Worm (Caenorhabditis elegans) whole organism, L3 larva: Measurements from ENCODE around the gene hex-5.
A peak's percentile ranks its signal among the peaks of the same experiment; 100 is the strongest.

ENCODE experiments used
- R02D3.7 ChIP-seq: fragments of 150-350 bp; optimal IDR thresholded peaks from 2 replicates; lab custom pipeline; 2014; ENCODE audit warnings: missing biosample characterization, missing genetic modification characterization
- ZK546.5 ChIP-seq: sonication (generic microtip); optimal IDR thresholded peaks from 2 replicates; lab custom pipeline; 2017; ENCODE audit warnings: missing biosample characterization, missing genetic modification characterization
- aly-2 ChIP-seq: fragments of 150-350 bp; optimal IDR thresholded peaks from 2 replicates; lab custom pipeline; 2014; ENCODE audit warnings: missing biosample characterization, missing genetic modification characterization
- ama-1 ChIP-seq: fragments of 150-350 bp; optimal IDR thresholded peaks from 2 replicates; lab custom pipeline; 2018
- ceh-16 ChIP-seq: sonication (generic microtip); optimal IDR thresholded peaks from 2 replicates; lab custom pipeline; 2017; ENCODE audit warnings: missing biosample characterization, missing genetic modification characterization
- ceh-28 ChIP-seq: fragments of 150-350 bp; optimal IDR thresholded peaks from 2 replicates; lab custom pipeline; 2014; ENCODE audit warnings: missing biosample characterization, missing genetic modification reagents, missing genetic modification characterization
- ceh-82 ChIP-seq: fragments of 150-350 bp; optimal IDR thresholded peaks from 2 replicates; lab custom pipeline; 2014; ENCODE audit warnings: missing biosample characterization, missing genetic modification characterization
- ceh-9 ChIP-seq: sonication (generic microtip); optimal IDR thresholded peaks from 2 replicates; lab custom pipeline; 2018; ENCODE audit warnings: missing biosample characterization, missing genetic modification characterization
- daf-12 ChIP-seq: fragments of 150-350 bp; optimal IDR thresholded peaks from 2 replicates; lab custom pipeline; 2014; ENCODE audit warnings: missing biosample characterization, missing genetic modification reagents, missing genetic modification characterization
- egl-27 ChIP-seq: sonication (generic microtip); optimal IDR thresholded peaks from 4 replicates; lab custom pipeline; 2017; ENCODE audit warnings: missing biosample characterization, missing genetic modification reagents, missing genetic modification characterization
- egl-5 ChIP-seq: fragments of 150-350 bp; optimal IDR thresholded peaks from 2 replicates; lab custom pipeline; 2017; ENCODE audit warnings: missing biosample characterization, missing genetic modification reagents, missing genetic modification characterization, inconsistent platforms
- elt-1 ChIP-seq: fragments of 150-350 bp; optimal IDR thresholded peaks from 2 replicates; lab custom pipeline; 2014; ENCODE audit warnings: missing biosample characterization, missing genetic modification characterization
- elt-2 ChIP-seq: sonication (generic microtip); optimal IDR thresholded peaks from 2 replicates; lab custom pipeline; 2016; ENCODE audit warnings: missing genetic modification reagents, mild to moderate bottlenecking, missing genetic modification characterization, missing compliant biosample characterization
- elt-3 ChIP-seq, 3 experiments: fragments of 150-350 bp in 1 of 3; sonication (generic microtip) in 2 of 3; optimal IDR thresholded peaks; 2 replicates in 2 of 3; 4 replicates in 1 of 3; lab custom pipeline; 2014 to 2017; ENCODE audit warnings: missing biosample characterization in 3 of 3, missing genetic modification characterization in 3 of 3
- eor-1 ChIP-seq, 2 experiments: fragments of 150-350 bp; optimal IDR thresholded peaks; 2 replicates each; lab custom pipeline; 2014 to 2018; ENCODE audit warnings: missing biosample characterization in 2 of 2, missing genetic modification characterization in 2 of 2
- fkh-10 ChIP-seq: sonication (generic microtip); optimal IDR thresholded peaks from 2 replicates; lab custom pipeline; 2017; ENCODE audit warnings: missing biosample characterization, missing genetic modification reagents, missing genetic modification characterization
- fkh-2 ChIP-seq: fragments of 150-350 bp; optimal IDR thresholded peaks from 2 replicates; lab custom pipeline; 2014; ENCODE audit warnings: missing biosample characterization, missing genetic modification reagents, missing genetic modification characterization
- fos-1 ChIP-seq: fragments of 150-350 bp; optimal IDR thresholded peaks from 2 replicates; lab custom pipeline; 2014; ENCODE audit warnings: missing biosample characterization, missing genetic modification characterization
- hmg-11 ChIP-seq: sonication (generic microtip); optimal IDR thresholded peaks from 2 replicates; lab custom pipeline; 2016; ENCODE audit warnings: missing genetic modification characterization, missing compliant biosample characterization
- jun-1 ChIP-seq: fragments of 150-350 bp; optimal IDR thresholded peaks from 2 replicates; lab custom pipeline; 2014; ENCODE audit warnings: missing biosample characterization, missing genetic modification reagents, missing genetic modification characterization
- lin-15B ChIP-seq: fragments of 150-350 bp; optimal IDR thresholded peaks from 2 replicates; lab custom pipeline; 2014; ENCODE audit warnings: missing biosample characterization, missing genetic modification characterization
- lin-39 ChIP-seq: fragments of 150-350 bp; optimal IDR thresholded peaks from 2 replicates; lab custom pipeline; 2018; ENCODE audit warnings: missing biosample characterization, missing genetic modification reagents, missing genetic modification characterization
- lsy-12 ChIP-seq: sonication (generic microtip); optimal IDR thresholded peaks from 2 replicates; lab custom pipeline; 2016; ENCODE audit warnings: mild to moderate bottlenecking, missing genetic modification characterization, missing compliant biosample characterization
- mdl-1 ChIP-seq: fragments of 150-350 bp; optimal IDR thresholded peaks from 2 replicates; lab custom pipeline; 2014; ENCODE audit warnings: missing biosample characterization, missing genetic modification characterization
- mml-1 ChIP-seq: fragments of 150-350 bp; sonication (generic microtip); optimal IDR thresholded peaks from 3 replicates; lab custom pipeline; 2014; ENCODE audit warnings: missing biosample characterization, missing genetic modification characterization
- nfya-1 ChIP-seq: sonication (generic microtip); optimal IDR thresholded peaks from 2 replicates; lab custom pipeline; 2017; ENCODE audit warnings: missing genetic modification characterization, mild to moderate bottlenecking, missing compliant biosample characterization, antibody characterized with exemption, moderate library complexity; ENCODE audit not compliant: insufficient read depth
- nhr-11 ChIP-seq: fragments of 150-350 bp; optimal IDR thresholded peaks from 2 replicates; lab custom pipeline; 2014; ENCODE audit warnings: missing biosample characterization, missing genetic modification characterization
- nhr-12 ChIP-seq: fragments of 150-350 bp; optimal IDR thresholded peaks from 2 replicates; lab custom pipeline; 2014; ENCODE audit warnings: missing biosample characterization, missing genetic modification characterization
- nhr-23 ChIP-seq: fragments of 150-350 bp; optimal IDR thresholded peaks from 2 replicates; lab custom pipeline; 2014; ENCODE audit warnings: missing biosample characterization, missing genetic modification reagents, missing genetic modification characterization
- nhr-237 ChIP-seq: fragments of 150-350 bp; optimal IDR thresholded peaks from 2 replicates; lab custom pipeline; 2014; ENCODE audit warnings: missing biosample characterization, missing genetic modification characterization
- nhr-25 ChIP-seq: sonication (generic microtip); optimal IDR thresholded peaks from 2 replicates; lab custom pipeline; 2017; ENCODE audit warnings: missing biosample characterization, missing genetic modification characterization
- nhr-28 ChIP-seq: fragments of 150-350 bp; optimal IDR thresholded peaks from 2 replicates; lab custom pipeline; 2014; ENCODE audit warnings: missing biosample characterization, missing genetic modification characterization
- nhr-43 ChIP-seq: sonication (generic microtip); optimal IDR thresholded peaks from 2 replicates; lab custom pipeline; 2016; ENCODE audit warnings: mild to moderate bottlenecking, missing genetic modification characterization, missing compliant biosample characterization; ENCODE audit not compliant: poor library complexity, severe bottlenecking
- nhr-67 ChIP-seq: fragments of 150-350 bp; optimal IDR thresholded peaks from 2 replicates; lab custom pipeline; 2014; ENCODE audit warnings: missing biosample characterization, missing genetic modification characterization
- nhr-76 ChIP-seq: fragments of 150-350 bp; sonication (generic microtip); optimal IDR thresholded peaks from 5 replicates; lab custom pipeline; 2014; ENCODE audit warnings: missing biosample characterization, missing genetic modification characterization
- nhr-77 ChIP-seq: fragments of 150-350 bp; optimal IDR thresholded peaks from 2 replicates; lab custom pipeline; 2014; ENCODE audit warnings: missing biosample characterization, missing genetic modification characterization
- pha-4 ChIP-seq: fragments of 150-350 bp; optimal IDR thresholded peaks from 2 replicates; lab custom pipeline; 2014; ENCODE audit warnings: missing biosample characterization, missing genetic modification reagents, missing genetic modification characterization
- pqm-1 ChIP-seq: fragments of 150-350 bp; optimal IDR thresholded peaks from 2 replicates; lab custom pipeline; 2017; ENCODE audit warnings: missing biosample characterization, missing genetic modification characterization, inconsistent platforms
- sea-2 ChIP-seq: fragments of 150-350 bp; sonication (generic microtip); optimal IDR thresholded peaks from 4 replicates; lab custom pipeline; 2014; ENCODE audit warnings: missing biosample characterization, missing genetic modification reagents, missing genetic modification characterization
- skn-1 ChIP-seq: fragments of 150-350 bp; optimal IDR thresholded peaks from 2 replicates; lab custom pipeline; 2014; ENCODE audit warnings: missing biosample characterization, missing genetic modification characterization
- snpc-4 ChIP-seq: fragments of 150-350 bp; optimal IDR thresholded peaks from 2 replicates; lab custom pipeline; 2014; ENCODE audit warnings: missing biosample characterization, missing genetic modification characterization
- tbx-2 ChIP-seq: sonication (generic microtip); optimal IDR thresholded peaks from 2 replicates; lab custom pipeline; 2016; ENCODE audit warnings: mild to moderate bottlenecking, missing genetic modification characterization, missing compliant biosample characterization
- unc-39 ChIP-seq: sonication (generic microtip); optimal IDR thresholded peaks from 4 replicates; lab custom pipeline; 2017; ENCODE audit warnings: missing biosample characterization, missing genetic modification characterization
- unc-62 ChIP-seq: fragments of 150-350 bp; sonication (generic microtip); optimal IDR thresholded peaks from 4 replicates; lab custom pipeline; 2014; ENCODE audit warnings: missing biosample characterization, missing genetic modification reagents, missing genetic modification characterization
- zag-1 ChIP-seq: fragments of 150-350 bp; optimal IDR thresholded peaks from 2 replicates; lab custom pipeline; 2014; ENCODE audit warnings: missing biosample characterization, missing genetic modification characterization
- ztf-11 ChIP-seq: fragments of 150-350 bp; optimal IDR thresholded peaks from 2 replicates; lab custom pipeline; 2014; ENCODE audit warnings: missing biosample characterization, missing genetic modification characterization
- ztf-4 ChIP-seq: fragments of 150-350 bp; optimal IDR thresholded peaks from 2 replicates; lab custom pipeline; 2014; ENCODE audit warnings: missing biosample characterization, missing genetic modification characterization

Gene hex-5

DNA sequence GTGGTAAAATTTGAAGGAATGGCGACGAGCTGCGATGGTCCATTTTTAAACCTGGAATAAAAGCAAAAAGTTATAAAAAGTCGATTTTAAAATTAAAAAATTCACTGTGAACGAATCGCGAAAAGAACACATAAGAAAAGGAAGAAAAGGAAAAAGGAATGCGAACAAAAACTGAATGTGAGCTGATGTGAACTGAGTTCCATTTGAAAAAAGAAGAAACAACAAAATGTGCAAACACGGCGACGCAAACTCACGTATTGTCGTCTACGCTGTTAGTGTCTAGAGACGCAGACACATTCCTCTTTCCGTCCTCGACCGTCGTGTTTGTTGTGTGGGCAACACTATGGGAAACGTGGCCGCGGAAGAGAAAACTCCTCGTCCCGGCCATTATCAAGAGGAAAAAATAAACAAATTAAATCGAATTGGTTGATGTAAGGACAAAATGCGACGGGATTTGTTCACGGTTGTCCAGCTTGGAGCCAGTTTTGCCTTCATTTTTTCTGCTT is 51.3 kb downstream of the hex-5 start, which contains the start of the genes C27C12.1 and C27C12.4:
Gene C27C12.1 (minus strand): TSS at position 51 of the 506 bp plus-strand sequence.
Gene C27C12.4 (plus strand): TSS at position 375 of the 506 bp plus-strand sequence.
- no peak for TF ChIP-seq ZK546.5 (tag; lab: Kevin White, UChicago)
- no peak for TF ChIP-seq unc-62
- peak; percentile 14 for TF ChIP-seq egl-27 (tag; lab: Kevin White, UChicago)
- peak; percentile 68 for TF ChIP-seq R02D3.7
- peak; percentile 22 for TF ChIP-seq fkh-2 (tag; lab: Kevin White, UChicago)
- no peak for TF ChIP-seq sea-2 (GFP tag; lab: Kevin White, UChicago)
- TF ChIP-seq aly-2 (tag; lab: Kevin White, UChicago) = no peak
- no peak for TF ChIP-seq ceh-9 (tag; lab: Kevin White, UChicago)
- no peak for TF ChIP-seq mdl-1
- no peak for TF ChIP-seq nhr-12 (tag; lab: Kevin White, UChicago)
- no peak for TF ChIP-seq fos-1 (tag; lab: Kevin White, UChicago)
- no peak for TF ChIP-seq eor-1 (tag; optimal IDR thresholded peaks at IDR 0.05; lab: Kevin White, UChicago)
- TF ChIP-seq nhr-237 (tag; lab: Kevin White, UChicago) = no peak
- TF ChIP-seq ztf-11 = no peak
- peak; percentile 87 for TF ChIP-seq lin-15B (tag; lab: Kevin White, UChicago)
- peak; percentile 93 for TF ChIP-seq nhr-23
- TF ChIP-seq elt-2 = peak; percentile 67
- TF ChIP-seq skn-1 (tag; lab: Kevin White, UChicago) = peak; percentile 87
- TF ChIP-seq ceh-82 (tag; lab: Kevin White, UChicago) = peak; percentile 69
- peak; percentile 90 for TF ChIP-seq nfya-1 (tag; lab: Kevin White, UChicago)
- peak; percentile 91 for TF ChIP-seq nhr-25 (tag; lab: Kevin White, UChicago)
- TF ChIP-seq nhr-43 (tag; lab: Kevin White, UChicago) = peak; percentile 85
- TF ChIP-seq ceh-16 (tag; lab: Kevin White, UChicago) = no peak
- peak; percentile 95 for TF ChIP-seq pha-4 (tag; lab: Kevin White, UChicago)
- peak; percentile 51 for TF ChIP-seq egl-5 (tag; lab: Kevin White, UChicago)
- TF ChIP-seq hmg-11 (tag; lab: Kevin White, UChicago) = peak; percentile 95
- peak; percentile 82 for TF ChIP-seq ceh-28 (tag; lab: Kevin White, UChicago)
- peak; percentile 35 for TF ChIP-seq elt-1 (tag; lab: Kevin White, UChicago)
- TF ChIP-seq ama-1 (lab: Kevin White, UChicago) = peak; percentile 44
- TF ChIP-seq nhr-76 (tag; lab: Kevin White, UChicago) = no peak
- TF ChIP-seq nhr-28 (tag; lab: Kevin White, UChicago) = no peak
- TF ChIP-seq tbx-2 = peak; percentile 78
- TF ChIP-seq zag-1 (tag; lab: Kevin White, UChicago) = peak; percentile 8
- TF ChIP-seq lin-39 (tag; lab: Kevin White, UChicago) = peak; percentile 82
- TF ChIP-seq fkh-10 (GFP tag; lab: Kevin White, UChicago) = peak; percentile 67
- TF ChIP-seq lsy-12 (tag; lab: Kevin White, UChicago) = peak; percentile 57
- TF ChIP-seq ztf-4 (tag; lab: Kevin White, UChicago) = peak; percentile 34
- TF ChIP-seq nhr-11 (tag; lab: Kevin White, UChicago) = peak; percentile 20
- no peak for TF ChIP-seq daf-12 (tag; lab: Kevin White, UChicago)
- TF ChIP-seq nhr-67 (tag; lab: Kevin White, UChicago) = no peak
- TF ChIP-seq unc-39 (tag; lab: Kevin White, UChicago) = no peak
- peak; percentile 75 for TF ChIP-seq jun-1 (tag; lab: Kevin White, UChicago)
- no peak for TF ChIP-seq pqm-1 (tag; lab: Kevin White, UChicago)
- peak; percentile 89 for TF ChIP-seq snpc-4
- TF ChIP-seq nhr-77 (tag; lab: Kevin White, UChicago) = no peak
- no peak for TF ChIP-seq mml-1 (tag; lab: Kevin White, UChicago)
- no peak for TF ChIP-seq elt-3 (tag; optimal IDR thresholded peaks at IDR 0.05; lab: Kevin White, UChicago)
